Fruit fly (Drosophila melanogaster) whole organism, embryonic: ENCODE data around the gene cry.

Source experiments
- CG17912 ChIP-seq: fragments of 200-800 bp; sonication (Bioruptor generic); optimal IDR thresholded peaks from 2 replicates; lab custom pipeline; 2018; ENCODE audit warnings: missing biosample characterization, mild to moderate bottlenecking, missing genetic modification characterization
- Drgx ChIP-seq: fragments of 200-800 bp; sonication (Bioruptor generic); IDR thresholded peaks from 2 replicates; pipeline ENCODE4 v1.3.6; 2022; ENCODE audit warnings: missing biosample characterization, missing genetic modification characterization
- toy ChIP-seq: fragments of 200-800 bp; sonication (Bioruptor generic); IDR thresholded peaks from 2 replicates; pipeline ENCODE4 v1.3.6; 2022; ENCODE audit warnings: missing biosample characterization, missing genetic modification characterization

The cry gene

DNA sequence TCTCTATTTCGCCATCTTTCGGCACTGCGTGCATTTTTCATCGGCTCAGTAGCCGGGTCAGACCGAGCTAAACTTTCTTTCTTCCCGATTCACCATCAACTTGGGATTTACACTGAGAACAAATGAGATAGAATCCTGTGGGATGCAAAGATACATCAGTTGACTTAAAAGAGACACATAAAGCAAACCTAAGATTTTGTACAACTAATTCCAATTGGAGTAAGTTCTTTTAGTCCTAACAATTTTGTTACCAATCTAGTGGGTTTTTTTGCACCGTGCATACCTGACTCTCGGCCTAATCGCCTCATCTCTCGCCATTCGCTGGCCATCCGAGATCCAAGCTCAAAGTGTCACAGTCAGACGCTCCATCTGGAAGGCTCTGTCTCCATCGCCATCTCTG lies 52.8 kb downstream of the cry start:
- peak; percentile 42 for TF ChIP-seq Drgx (GFP tag; lab: Robert Waterston, UW)
- no peak for TF ChIP-seq CG17912
- no peak for TF ChIP-seq toy
